Fruit fly (Drosophila melanogaster) whole organism, embryonic: ENCODE measurements around the gene ghi.

Experiments
- Adf1 ChIP-seq: fragments of 200-800 bp; sonication (Bioruptor generic); IDR thresholded peaks from 2 replicates; pipeline ENCODE4 v1.3.6; 2022; ENCODE audit warnings: missing biosample characterization, missing genetic modification characterization
- Atf6 ChIP-seq: fragments of 200-800 bp; sonication (Bioruptor generic); IDR thresholded peaks from 2 replicates; pipeline ENCODE4 v1.3.6; 2022; ENCODE audit warnings: missing biosample characterization, missing genetic modification characterization
- BtbVII ChIP-seq: fragments of 200-800 bp; sonication (Bioruptor generic); optimal IDR thresholded peaks from 3 replicates; lab custom pipeline; 2017; ENCODE audit warnings: missing biosample characterization, mild to moderate bottlenecking, missing genetic modification characterization
- CG11247 ChIP-seq: fragments of 200-800 bp; sonication (Bioruptor generic); IDR thresholded peaks from 2 replicates; pipeline ENCODE4 v1.3.6; 2022; ENCODE audit warnings: missing biosample characterization, missing genetic modification characterization
- CG11560 ChIP-seq: fragments of 200-800 bp; sonication (Bioruptor generic); IDR thresholded peaks from 3 replicates; pipeline ENCODE4 v1.3.6; 2022; ENCODE audit warnings: missing biosample characterization, missing genetic modification characterization
- CG13894 ChIP-seq: fragments of 200-800 bp; sonication (Bioruptor generic); optimal IDR thresholded peaks from 3 replicates; lab custom pipeline; 2018; ENCODE audit warnings: missing biosample characterization, mild to moderate bottlenecking, missing genetic modification characterization, moderate library complexity
- CG14710 ChIP-seq: fragments of 200-800 bp; sonication (Bioruptor generic); optimal IDR thresholded peaks from 3 replicates; lab custom pipeline; 2019; ENCODE audit warnings: missing biosample characterization, mild to moderate bottlenecking, missing genetic modification characterization, moderate library complexity
- CG14860 ChIP-seq: fragments of 200-800 bp; sonication (Bioruptor generic); IDR thresholded peaks from 3 replicates; pipeline ENCODE4 v1.3.6; 2022; ENCODE audit warnings: missing biosample characterization, missing genetic modification characterization; ENCODE audit not compliant: partially characterized antibody
- CG16863 ChIP-seq: fragments of 200-800 bp; sonication (Bioruptor generic); optimal IDR thresholded peaks from 3 replicates; lab custom pipeline; 2016; ENCODE audit warnings: missing biosample characterization, missing genetic modification characterization
- CG17802 ChIP-seq: fragments of 200-800 bp; sonication (Bioruptor generic); optimal IDR thresholded peaks from 2 replicates; lab custom pipeline; 2018; ENCODE audit warnings: missing biosample characterization, mild to moderate bottlenecking, missing genetic modification characterization, moderate library complexity
- CG2120 ChIP-seq: fragments of 200-800 bp; sonication (Bioruptor generic); optimal IDR thresholded peaks from 3 replicates; lab custom pipeline; 2016; ENCODE audit warnings: missing biosample characterization, missing genetic modification characterization
- CG31441 ChIP-seq: fragments of 200-800 bp; sonication (Bioruptor generic); IDR thresholded peaks from 2 replicates; pipeline ENCODE4 v1.3.6; 2022; ENCODE audit warnings: missing biosample characterization, missing genetic modification characterization
- CG32532 ChIP-seq: fragments of 200-800 bp; sonication (Bioruptor generic); IDR thresholded peaks from 2 replicates; pipeline ENCODE4 v1.3.6; 2022; ENCODE audit warnings: missing biosample characterization, missing genetic modification characterization
- CG3407 ChIP-seq: fragments of 200-800 bp; sonication (Bioruptor generic); optimal IDR thresholded peaks from 2 replicates; lab custom pipeline; 2018; ENCODE audit warnings: missing biosample characterization, mild to moderate bottlenecking, missing genetic modification characterization
- CG34224 ChIP-seq: fragments of 200-800 bp; sonication (Bioruptor generic); IDR thresholded peaks from 3 replicates; pipeline ENCODE4 v1.3.6; 2022; ENCODE audit warnings: missing biosample characterization, missing genetic modification characterization; ENCODE audit not compliant: partially characterized antibody
- CG4328 ChIP-seq: fragments of 200-800 bp; sonication (Bioruptor generic); optimal IDR thresholded peaks from 3 replicates; lab custom pipeline; 2017; ENCODE audit warnings: missing biosample characterization, missing genetic modification reagents, missing genetic modification characterization
- CG4820 ChIP-seq: fragments of 200-800 bp; sonication (Bioruptor generic); optimal IDR thresholded peaks from 3 replicates; lab custom pipeline; 2016; ENCODE audit warnings: missing biosample characterization, missing genetic modification characterization
- CG5953 ChIP-seq: fragments of 200-800 bp; sonication (Bioruptor generic); IDR thresholded peaks from 2 replicates; pipeline ENCODE4 v1.3.6; 2022; ENCODE audit warnings: missing biosample characterization, missing genetic modification characterization
- CG6254 ChIP-seq: fragments of 200-800 bp; sonication (Bioruptor generic); optimal IDR thresholded peaks from 3 replicates; lab custom pipeline; 2017; ENCODE audit warnings: mild to moderate bottlenecking, missing biosample characterization, missing genetic modification reagents, missing genetic modification characterization
- CG7745 ChIP-seq: fragments of 200-800 bp; sonication (Bioruptor generic); optimal IDR thresholded peaks from 2 replicates; lab custom pipeline; 2018; ENCODE audit warnings: missing biosample characterization, mild to moderate bottlenecking, missing genetic modification characterization, moderate library complexity
- CG7987 ChIP-seq: fragments of 200-800 bp; sonication (Bioruptor generic); optimal IDR thresholded peaks from 2 replicates; lab custom pipeline; 2018; ENCODE audit warnings: missing biosample characterization, mild to moderate bottlenecking, missing genetic modification characterization, moderate library complexity
- Dbx ChIP-seq: fragments of 200-800 bp; sonication (Bioruptor generic); IDR thresholded peaks from 3 replicates; pipeline ENCODE4 v1.3.6; 2022; ENCODE audit warnings: missing biosample characterization, missing genetic modification characterization
- Dfd ChIP-seq, 2 experiments: fragments of >200 bp; optimal IDR thresholded peaks; 2 replicates each; lab custom pipeline; 2017; ENCODE audit warnings: missing biosample characterization in 2 of 2, missing genetic modification characterization in 2 of 2
- Doc3 ChIP-seq: fragments of 200-800 bp; sonication (Bioruptor generic); IDR thresholded peaks from 3 replicates; pipeline ENCODE4 v1.3.6; 2022; ENCODE audit warnings: missing biosample characterization, missing genetic modification characterization; ENCODE audit not compliant: partially characterized antibody
- Dp ChIP-seq: fragments of 200-800 bp; sonication (Bioruptor generic); optimal IDR thresholded peaks from 2 replicates; lab custom pipeline; 2018; ENCODE audit warnings: missing biosample characterization, mild to moderate bottlenecking, missing genetic modification characterization, moderate library complexity
- HHEX ChIP-seq: fragments of 200-800 bp; sonication (Bioruptor generic); optimal IDR thresholded peaks from 3 replicates; lab custom pipeline; 2017; ENCODE audit warnings: missing biosample characterization, mild to moderate bottlenecking, missing genetic modification characterization, missing genetic modification reagents
- HLHmδ ChIP-seq: fragments of 200-800 bp; sonication (Bioruptor generic); optimal IDR thresholded peaks from 2 replicates; lab custom pipeline; 2018; ENCODE audit warnings: missing biosample characterization, mild to moderate bottlenecking, missing genetic modification characterization, moderate library complexity
- Hr3 ChIP-seq: fragments of 200-800 bp; sonication (Bioruptor generic); optimal IDR thresholded peaks from 3 replicates; lab custom pipeline; 2016; ENCODE audit warnings: missing biosample characterization, missing genetic modification characterization
- Opbp ChIP-seq: fragments of 200-800 bp; sonication (Bioruptor generic); IDR thresholded peaks from 3 replicates; pipeline ENCODE4 v1.3.6; 2022; ENCODE audit warnings: missing biosample characterization, missing genetic modification characterization; ENCODE audit not compliant: partially characterized antibody
- Rx ChIP-seq: fragments of 200-800 bp; sonication (Bioruptor generic); IDR thresholded peaks from 2 replicates; pipeline ENCODE4 v1.3.6; 2022; ENCODE audit warnings: missing biosample characterization, missing genetic modification characterization
- Ssrp ChIP-seq: fragments of 200-800 bp; sonication (Bioruptor generic); optimal IDR thresholded peaks from 2 replicates; lab custom pipeline; 2018; ENCODE audit warnings: missing biosample characterization, mild to moderate bottlenecking, missing genetic modification characterization, moderate library complexity
- Vsx1 ChIP-seq: fragments of 200-800 bp; sonication (Bioruptor generic); optimal IDR thresholded peaks from 2 replicates; lab custom pipeline; 2017; ENCODE audit warnings: missing biosample characterization, mild to moderate bottlenecking, missing genetic modification characterization, missing genetic modification reagents
- YL-1 ChIP-seq: fragments of 200-800 bp; sonication (Bioruptor generic); optimal IDR thresholded peaks from 3 replicates; lab custom pipeline; 2017; ENCODE audit warnings: missing biosample characterization, mild to moderate bottlenecking, missing genetic modification characterization
- ara ChIP-seq: fragments of 200-800 bp; sonication (Bioruptor generic); IDR thresholded peaks from 2 replicates; pipeline ENCODE4 v1.3.6; 2022; ENCODE audit warnings: missing biosample characterization, missing genetic modification characterization
- az2 ChIP-seq: fragments of 200-800 bp; sonication (Bioruptor generic); optimal IDR thresholded peaks from 3 replicates; lab custom pipeline; 2016; ENCODE audit warnings: missing biosample characterization, missing genetic modification characterization
- crp ChIP-seq, 2 experiments: fragments of 200-800 bp; sonication (Bioruptor generic); optimal IDR thresholded peaks; 2 replicates in 1 of 2; 3 replicates in 1 of 2; lab custom pipeline; 2017; ENCODE audit warnings: missing biosample characterization in 2 of 2, missing genetic modification characterization in 2 of 2, mild to moderate bottlenecking in 1 of 2, moderate library complexity in 1 of 2
- dpn ChIP-seq, 2 experiments: fragments of 200-800 bp; sonication (Bioruptor generic); optimal IDR thresholded peaks; 3 replicates each; lab custom pipeline; 2016; ENCODE audit warnings: missing biosample characterization in 2 of 2, missing genetic modification characterization in 2 of 2
- fd3F ChIP-seq: fragments of 200-800 bp; sonication (Bioruptor generic); optimal IDR thresholded peaks from 2 replicates; lab custom pipeline; 2018; ENCODE audit warnings: missing biosample characterization, mild to moderate bottlenecking, missing genetic modification characterization, moderate library complexity
- fu2 ChIP-seq: fragments of 200-800 bp; sonication (Bioruptor generic); optimal IDR thresholded peaks from 2 replicates; lab custom pipeline; 2016; ENCODE audit warnings: missing biosample characterization, missing genetic modification characterization
- ham ChIP-seq: fragments of 200-800 bp; sonication (Bioruptor generic); IDR thresholded peaks from 2 replicates; pipeline ENCODE4 v1.3.6; 2022; ENCODE audit warnings: missing biosample characterization, missing genetic modification characterization
- ken ChIP-seq: fragments of 200-800 bp; sonication (Bioruptor generic); IDR thresholded peaks from 3 replicates; pipeline ENCODE4 v1.3.6; 2022; ENCODE audit warnings: missing biosample characterization, missing genetic modification characterization
- onecut ChIP-seq: fragments of 200-800 bp; sonication (Bioruptor generic); IDR thresholded peaks from 2 replicates; pipeline ENCODE4 v1.3.6; 2022; ENCODE audit warnings: missing biosample characterization, missing genetic modification characterization
- repo ChIP-seq: fragments of 200-800 bp; sonication (Bioruptor generic); optimal IDR thresholded peaks from 2 replicates; lab custom pipeline; 2016; ENCODE audit warnings: missing biosample characterization, missing genetic modification characterization
- rib ChIP-seq: fragments of 200-800 bp; sonication (Bioruptor generic); IDR thresholded peaks from 2 replicates; pipeline ENCODE4 v1.3.6; 2022; ENCODE audit warnings: missing biosample characterization, missing genetic modification characterization
- sc ChIP-seq, 3 experiments: fragments of >200 bp in 2 of 3; fragments of 200-800 bp in 1 of 3; sonication (Bioruptor generic) in 1 of 3; optimal IDR thresholded peaks; 2 replicates in 2 of 3; 3 replicates in 1 of 3; lab custom pipeline; 2017; ENCODE audit warnings: mild to moderate bottlenecking in 1 of 3, missing biosample characterization in 1 of 3, missing genetic modification characterization in 1 of 3, missing genetic modification reagents in 1 of 3
- sim ChIP-seq: fragments of 200-800 bp; sonication (Bioruptor generic); IDR thresholded peaks from 2 replicates; pipeline ENCODE4 v1.3.6; 2022; ENCODE audit warnings: missing biosample characterization, missing genetic modification characterization
- slp2 ChIP-seq: fragments of 200-800 bp; sonication (Bioruptor generic); optimal IDR thresholded peaks from 2 replicates; lab custom pipeline; 2016; ENCODE audit warnings: missing biosample characterization, missing genetic modification characterization
- unc-4 ChIP-seq: fragments of 200-800 bp; sonication (Bioruptor generic); IDR thresholded peaks from 2 replicates; pipeline ENCODE4 v1.3.6; 2022; ENCODE audit warnings: missing biosample characterization, missing genetic modification characterization; ENCODE audit not compliant: partially characterized antibody
- zen ChIP-seq: fragments of 200-800 bp; sonication (Bioruptor generic); optimal IDR thresholded peaks from 3 replicates; lab custom pipeline; 2018; ENCODE audit warnings: missing biosample characterization, mild to moderate bottlenecking, missing genetic modification characterization, moderate library complexity

The ghi gene

DNA sequence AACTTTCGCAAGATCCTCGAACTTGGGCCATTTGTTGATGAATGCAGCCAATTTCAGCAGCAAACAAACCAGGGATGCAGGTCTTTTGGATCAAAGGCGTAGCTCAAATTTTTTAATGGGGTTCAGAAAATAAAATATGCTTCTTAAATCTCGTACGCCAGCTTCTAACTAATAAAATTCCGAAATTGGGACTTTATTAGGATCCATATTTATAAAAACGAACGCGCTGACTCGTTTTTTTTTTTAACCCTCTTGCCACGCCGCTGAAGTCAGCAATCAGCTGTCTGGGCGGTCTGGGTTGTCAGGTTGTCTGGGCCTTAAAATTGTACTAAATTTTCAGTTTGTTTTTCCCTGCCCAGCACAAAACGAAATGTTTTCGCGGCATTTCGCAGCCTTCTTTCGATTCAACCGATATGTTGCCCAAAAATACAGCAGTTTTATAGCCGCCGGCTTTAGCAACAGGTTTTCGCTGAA is 6.0 kb downstream of the ghi start, which contains the start of gene CG3437 (continued):
- TF ChIP-seq HHEX (peak; percentile 99), Adf1 (GFP tag; lab: Robert Waterston, UW) (peak; percentile 90), crp (GFP tag; optimal IDR thresholded peaks at IDR 0.05; lab: Kevin White, UChicago) (peak; percentile 46 to 92), CG14860 (GFP tag; lab: Robert Waterston, UW) (no peak), YL-1 (GFP tag; lab: Kevin White, UChicago) (peak; percentile 98), Vsx1 (GFP tag; lab: Kevin White, UChicago) (peak; percentile 97), fd3F (GFP tag; lab: Kevin White, UChicago) (peak; percentile 98), Atf6 (GFP tag; lab: Robert Waterston, UW) (peak; percentile 99), ara (GFP tag; lab: Robert Waterston, UW) (peak; percentile 100), CG34224 (GFP tag; lab: Robert Waterston, UW) (peak; percentile 39; the same call in 1 of the 3 replicates), CG11247 (peak; percentile 99), fu2 (GFP tag; lab: Kevin White, UChicago) (peak; percentile 98), CG13894 (tag; lab: Kevin White, UChicago) (peak; percentile 99), ham (GFP tag; lab: Robert Waterston, UW) (peak; percentile 97), CG6254 (GFP tag; lab: Kevin White, UChicago) (peak; percentile 96), CG7745 (peak; percentile 87), BtbVII (peak; percentile 98), CG31441 (peak; percentile 98), Doc3 (GFP tag; lab: Robert Waterston, UW) (no peak), sim (GFP tag; lab: Robert Waterston, UW) (peak; percentile 99), sc (optimal IDR thresholded peaks at IDR 0.05; lab: Kevin White, UChicago) (no peak), sc (GFP tag; optimal IDR thresholded peaks at IDR 0.05; lab: Kevin White, UChicago) (peak; percentile 96), Rx (peak; percentile 100), CG14710 (peak; percentile 98), Dbx (GFP tag; lab: Robert Waterston, UW) (peak; percentile 99), Ssrp (tag; lab: Kevin White, UChicago) (peak; percentile 98), rib (GFP tag; lab: Robert Waterston, UW) (peak; percentile 99), CG4820 (peak; percentile 97), CG2120 (peak; percentile 99), CG5953 (peak; percentile 98), CG16863 (GFP tag; lab: Kevin White, UChicago) (peak; percentile 99), CG4328 (GFP tag; lab: Kevin White, UChicago) (peak; percentile 97), CG7987 (GFP tag; lab: Kevin White, UChicago) (peak; percentile 97), Opbp (GFP tag; lab: Robert Waterston, UW) (peak; percentile 48; the same call in 1 of the 3 replicates), CG17802 (tag; lab: Kevin White, UChicago) (peak; percentile 93), HLHmδ (GFP tag; lab: Kevin White, UChicago) (no peak), ken (GFP tag; lab: Robert Waterston, UW) (peak; percentile 99), unc-4 (0 out of 2 replicates have a peak, but pooled peaks have one; percentile 30), dpn (GFP tag; optimal IDR thresholded peaks at IDR 0.05; lab: Kevin White, UChicago) (peak; percentile 99), onecut (GFP tag; lab: Robert Waterston, UW) (peak; percentile 98), Hr3 (peak; percentile 98), az2 (GFP tag; lab: Kevin White, UChicago) (peak; percentile 99), Dfd (GFP tag; optimal IDR thresholded peaks at IDR 0.05; lab: Kevin White, UChicago) (no peak), CG3407 (GFP tag; lab: Kevin White, UChicago) (peak; percentile 97), repo (GFP tag; lab: Kevin White, UChicago) (peak; percentile 98), CG11560 (peak; percentile 94), CG32532 (GFP tag; lab: Robert Waterston, UW) (peak; percentile 99), Dp (GFP tag; lab: Kevin White, UChicago) (peak; percentile 40), slp2 (GFP tag; lab: Kevin White, UChicago) (peak; percentile 99), zen (tag; lab: Kevin White, UChicago) (peak; percentile 99)
